Worm (Caenorhabditis elegans) whole organism, L2 larva: ENCODE measurements around the gene F36D4.1.

ENCODE experiments used
- C34F6.9 ChIP-seq: fragments of 150-350 bp; optimal IDR thresholded peaks from 2 replicates; lab custom pipeline; 2014; ENCODE audit warnings: missing biosample characterization, missing genetic modification characterization
- F13H6.1 ChIP-seq: sonication (generic microtip); optimal IDR thresholded peaks from 2 replicates; lab custom pipeline; 2016; ENCODE audit warnings: missing genetic modification characterization, missing compliant biosample characterization
- R02D3.7 ChIP-seq: fragments of 150-350 bp; optimal IDR thresholded peaks from 2 replicates; lab custom pipeline; 2014; ENCODE audit warnings: missing biosample characterization, missing genetic modification characterization
- Y55F3AM.14 ChIP-seq: fragments of 200-800 bp; sonication (Bioruptor generic); optimal IDR thresholded peaks from 2 replicates; lab custom pipeline; 2018; ENCODE audit warnings: mild to moderate bottlenecking, missing genetic modification characterization, missing compliant biosample characterization
- ZK546.5 ChIP-seq: sonication (generic microtip); optimal IDR thresholded peaks from 2 replicates; lab custom pipeline; 2017; ENCODE audit warnings: missing biosample characterization, missing genetic modification characterization
- aly-2 ChIP-seq: fragments of 150-350 bp; optimal IDR thresholded peaks from 2 replicates; lab custom pipeline; 2014; ENCODE audit warnings: missing biosample characterization, missing genetic modification characterization
- ama-1 ChIP-seq: fragments of 150-350 bp; optimal IDR thresholded peaks from 2 replicates; lab custom pipeline; 2018; ENCODE audit warnings: inconsistent platforms
- blmp-1 ChIP-seq: sonication (generic microtip); optimal IDR thresholded peaks from 2 replicates; lab custom pipeline; 2017; ENCODE audit warnings: missing genetic modification characterization, mild to moderate bottlenecking, missing compliant biosample characterization, antibody characterized with exemption, moderate library complexity; ENCODE audit not compliant: insufficient read depth
- ceh-16 ChIP-seq: fragments of 150-350 bp; optimal IDR thresholded peaks from 2 replicates; lab custom pipeline; 2014; ENCODE audit warnings: missing biosample characterization, missing genetic modification characterization
- ceh-82 ChIP-seq: fragments of 150-350 bp; optimal IDR thresholded peaks from 2 replicates; lab custom pipeline; 2014; ENCODE audit warnings: missing biosample characterization, missing genetic modification characterization
- crh-2 ChIP-seq: sonication (generic microtip); optimal IDR thresholded peaks from 2 replicates; lab custom pipeline; 2017; ENCODE audit warnings: missing biosample characterization, missing genetic modification characterization
- dmd-4 ChIP-seq: sonication (generic microtip); optimal IDR thresholded peaks from 2 replicates; lab custom pipeline; 2017; ENCODE audit warnings: missing biosample characterization, missing genetic modification characterization
- egl-27 ChIP-seq: sonication (generic microtip); optimal IDR thresholded peaks from 3 replicates; lab custom pipeline; 2017; ENCODE audit warnings: missing biosample characterization, missing genetic modification reagents, missing genetic modification characterization
- elt-3 ChIP-seq: sonication (generic microtip); optimal IDR thresholded peaks from 2 replicates; lab custom pipeline; 2017; ENCODE audit warnings: missing biosample characterization, missing genetic modification characterization
- fos-1 ChIP-seq: fragments of 150-350 bp; optimal IDR thresholded peaks from 2 replicates; lab custom pipeline; 2014; ENCODE audit warnings: missing biosample characterization, missing genetic modification characterization
- gmeb-1 ChIP-seq: fragments of 150-350 bp; optimal IDR thresholded peaks from 2 replicates; lab custom pipeline; 2014; ENCODE audit warnings: missing biosample characterization, missing genetic modification characterization
- lin-13 ChIP-seq: fragments of 150-350 bp; optimal IDR thresholded peaks from 2 replicates; lab custom pipeline; 2014; ENCODE audit warnings: missing biosample characterization, missing genetic modification reagents, missing genetic modification characterization
- lsy-2 ChIP-seq, 2 experiments: fragments of 150-350 bp in 1 of 2; sonication (generic microtip) in 1 of 2; optimal IDR thresholded peaks; 2 replicates each; lab custom pipeline; 2014 to 2017; ENCODE audit warnings: missing biosample characterization in 2 of 2, missing genetic modification characterization in 2 of 2
- mab-5 ChIP-seq: fragments of 150-350 bp; optimal IDR thresholded peaks from 2 replicates; lab custom pipeline; 2014; ENCODE audit warnings: missing biosample characterization, missing genetic modification characterization
- mdl-1 ChIP-seq, 2 experiments: fragments of 150-350 bp in 1 of 2; sonication (generic microtip) in 1 of 2; optimal IDR thresholded peaks; 2 replicates each; lab custom pipeline; 2017; ENCODE audit warnings: missing biosample characterization in 2 of 2, missing genetic modification characterization in 2 of 2
- nhr-10 ChIP-seq: sonication (generic microtip); optimal IDR thresholded peaks from 2 replicates; lab custom pipeline; 2017; ENCODE audit warnings: missing biosample characterization, missing genetic modification characterization
- nhr-129 ChIP-seq: fragments of 150-350 bp; optimal IDR thresholded peaks from 2 replicates; lab custom pipeline; 2014; ENCODE audit warnings: missing biosample characterization, missing genetic modification characterization
- nhr-21 ChIP-seq: fragments of 150-350 bp; optimal IDR thresholded peaks from 2 replicates; lab custom pipeline; 2014; ENCODE audit warnings: missing biosample characterization, missing genetic modification characterization
- nhr-23 ChIP-seq: fragments of 150-350 bp; optimal IDR thresholded peaks from 2 replicates; lab custom pipeline; 2014; ENCODE audit warnings: missing biosample characterization, missing genetic modification reagents, missing genetic modification characterization
- nhr-237 ChIP-seq: fragments of 150-350 bp; optimal IDR thresholded peaks from 2 replicates; lab custom pipeline; 2014; ENCODE audit warnings: missing biosample characterization, missing genetic modification characterization
- nhr-25 ChIP-seq: fragments of 150-350 bp; sonication (generic microtip); optimal IDR thresholded peaks from 3 replicates; lab custom pipeline; 2014; ENCODE audit warnings: missing biosample characterization, missing genetic modification characterization
- peb-1 ChIP-seq: fragments of 150-350 bp; optimal IDR thresholded peaks from 2 replicates; lab custom pipeline; 2014; ENCODE audit warnings: missing biosample characterization, missing genetic modification characterization
- sem-4 ChIP-seq: fragments of 150-350 bp; optimal IDR thresholded peaks from 2 replicates; lab custom pipeline; 2014; ENCODE audit warnings: missing biosample characterization, missing genetic modification reagents, missing genetic modification characterization
- sma-9 ChIP-seq, 2 experiments: fragments of 150-350 bp in 1 of 2; sonication (generic microtip) in 1 of 2; optimal IDR thresholded peaks; 2 replicates each; lab custom pipeline; 2014 to 2016; ENCODE audit warnings: missing genetic modification characterization in 2 of 2, mild to moderate bottlenecking in 1 of 2, missing biosample characterization in 1 of 2, missing compliant biosample characterization in 1 of 2, missing genetic modification reagents in 1 of 2, moderate library complexity in 1 of 2
- unc-39 ChIP-seq: fragments of 150-350 bp; optimal IDR thresholded peaks from 2 replicates; lab custom pipeline; 2014; ENCODE audit warnings: missing biosample characterization, missing genetic modification characterization
- zag-1 ChIP-seq: fragments of 150-350 bp; optimal IDR thresholded peaks from 2 replicates; lab custom pipeline; 2014; ENCODE audit warnings: missing biosample characterization, missing genetic modification characterization

The F36D4.1 gene

ce11 chrV:9394938-9395639, 21.6 kb upstream of the F36D4.1 start:
- TF ChIP-seq R02D3.7 (no peak), nhr-23 (tag; lab: Kevin White, UChicago) (no peak), dmd-4 (no peak), nhr-25 (tag; lab: Kevin White, UChicago) (peak; percentile 35)
- TF ChIP-seq, all 48 proteins: peak for 1

DNA sequence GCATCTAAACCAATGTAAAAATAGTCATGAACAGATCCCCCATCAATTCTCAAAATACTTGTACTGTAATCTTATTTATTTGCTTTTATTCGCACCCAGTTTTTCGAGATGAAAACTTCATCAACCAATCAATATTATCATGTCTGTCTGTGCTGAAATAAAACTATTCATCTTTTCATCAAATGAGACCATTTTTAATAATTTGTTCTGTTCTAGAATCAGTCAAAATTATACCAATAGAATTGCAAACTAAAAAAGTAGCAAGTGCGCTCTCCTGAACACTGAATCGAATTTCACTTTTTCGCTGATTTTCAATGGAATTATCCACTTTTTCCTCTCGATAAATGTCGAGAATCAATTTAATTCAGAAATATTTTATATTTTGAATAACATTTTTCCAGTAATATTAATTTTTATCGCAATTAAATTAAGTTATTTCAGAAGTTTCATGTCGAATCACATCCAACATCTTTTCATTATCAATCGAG, 16.8 kb upstream of the F36D4.1 start, which contains the start of gene trpp-4:
Gene trpp-4, plus strand, starts transcription at position 442 of the 488 bp plus-strand sequence.
- peak; percentile 63 for TF ChIP-seq blmp-1 (tag; lab: Kevin White, UChicago)
- no peak for TF ChIP-seq egl-27 (tag; lab: Kevin White, UChicago)
- no peak for TF ChIP-seq zag-1
- TF ChIP-seq C34F6.9 (tag; lab: Kevin White, UChicago): peak; percentile 12

DNA sequence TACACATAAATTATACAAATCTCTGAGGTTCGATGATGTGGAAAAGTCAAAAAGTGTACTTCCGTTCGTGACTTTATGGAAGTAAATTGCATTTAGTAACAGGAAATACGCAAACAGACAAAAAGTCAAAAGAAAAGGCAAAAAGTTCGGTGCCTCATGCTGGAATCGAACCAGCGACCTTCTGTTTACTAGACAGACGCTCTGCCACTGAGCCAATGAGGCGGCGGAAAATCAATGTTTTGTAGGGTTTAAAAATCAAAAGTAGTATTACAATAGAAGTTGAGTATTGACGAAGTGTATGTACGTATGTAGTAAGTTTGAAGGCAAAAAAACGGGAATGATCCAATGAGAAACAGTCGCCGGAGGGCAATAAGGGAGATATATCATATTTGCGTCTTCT, 9.8 kb upstream of the F36D4.1 start:
- TF ChIP-seq mdl-1 (tag; optimal IDR thresholded peaks at IDR 0.05; lab: Kevin White, UChicago) (no peak), nhr-237 (no peak), C34F6.9 (tag; lab: Kevin White, UChicago) (peak; percentile 14), sma-9 (GFP tag; optimal IDR thresholded peaks at IDR 0.05; lab: Kevin White, UChicago) (peak; percentile 6), sma-9 (tag; optimal IDR thresholded peaks at IDR 0.05; lab: Kevin White, UChicago) (no peak), nhr-10 (no peak), nhr-129 (tag; lab: Kevin White, UChicago) (peak; percentile 59)

DNA sequence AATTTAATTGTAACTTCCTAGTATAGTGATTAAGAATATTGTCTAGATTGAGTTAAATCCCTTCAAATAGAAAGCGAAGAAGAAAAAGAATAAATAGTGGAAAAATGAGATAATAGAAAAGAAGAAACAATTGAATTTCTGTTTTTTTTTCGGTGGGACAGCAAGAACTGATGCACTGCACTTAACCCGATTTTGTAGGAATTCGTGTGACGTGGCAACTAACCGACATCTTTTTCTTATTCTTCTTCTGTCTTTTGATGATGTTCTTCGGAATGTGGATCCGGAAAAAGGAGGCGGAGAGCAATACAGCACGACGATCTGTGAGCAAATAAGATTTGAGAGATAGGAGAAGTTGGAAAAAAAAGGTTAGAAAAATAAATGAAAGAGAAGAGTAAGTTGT, 7.9 kb upstream of the F36D4.1 start:
- no peak for TF ChIP-seq F13H6.1 (tag; lab: Kevin White, UChicago)
- TF ChIP-seq egl-27 (tag; lab: Kevin White, UChicago): no peak
- no peak for TF ChIP-seq blmp-1 (tag; lab: Kevin White, UChicago)

- TF ChIP-seq Y55F3AM.14: no peak
- TF ChIP-seq dmd-4: no peak
- TF ChIP-seq lsy-2 (tag; optimal IDR thresholded peaks at IDR 0.05; lab: Kevin White, UChicago): no peak
- no peak for TF ChIP-seq ama-1
- no peak for TF ChIP-seq mab-5 (tag; lab: Kevin White, UChicago)
Measured at ce11 chrV:9414516-9414915, 2.2 kb upstream of the F36D4.1 start, which contains the start of gene F36D4.4. Gene F36D4.4 (minus strand): TSS chrV:9414616.

- TF ChIP-seq aly-2 (tag; lab: Kevin White, UChicago) (no peak), F13H6.1 (tag; lab: Kevin White, UChicago) (peak; percentile 62), nhr-129 (tag; lab: Kevin White, UChicago) (peak; percentile 0), ceh-82 (tag; lab: Kevin White, UChicago) (no peak)
Measured at ce11 chrV:9422745-9423144, 6.0 kb downstream of the F36D4.1 start.

- TF ChIP-seq R02D3.7: no peak
- peak; percentile 49 for TF ChIP-seq nhr-25 (tag; lab: Kevin White, UChicago)
- peak; percentile 30 for TF ChIP-seq nhr-129 (tag; lab: Kevin White, UChicago)
Measured at ce11 chrV:9423539-9423938, 6.8 kb downstream of the F36D4.1 start.

- peak; percentile 54 for TF ChIP-seq F13H6.1 (tag; lab: Kevin White, UChicago)
- TF ChIP-seq lin-13: peak; percentile 12
- TF ChIP-seq R02D3.7: no peak
- TF ChIP-seq nhr-129 (tag; lab: Kevin White, UChicago): peak; percentile 25
- TF ChIP-seq ZK546.5: no peak
- no peak for TF ChIP-seq nhr-10
- TF ChIP-seq unc-39 (tag; lab: Kevin White, UChicago): no peak
- peak; percentile 5 for TF ChIP-seq nhr-25 (tag; lab: Kevin White, UChicago)
- TF ChIP-seq elt-3 (tag; lab: Kevin White, UChicago): no peak
- peak; percentile 17 for TF ChIP-seq gmeb-1 (tag; lab: Kevin White, UChicago)
- TF ChIP-seq peb-1 (tag; lab: Kevin White, UChicago): no peak
- TF ChIP-seq ceh-16 (tag; lab: Kevin White, UChicago): no peak
- peak; percentile 10 for TF ChIP-seq sem-4
- peak; percentile 42 for TF ChIP-seq sma-9 (GFP tag; optimal IDR thresholded peaks at IDR 0.05; lab: Kevin White, UChicago)
- TF ChIP-seq sma-9 (tag; optimal IDR thresholded peaks at IDR 0.05; lab: Kevin White, UChicago): no peak
- TF ChIP-seq lsy-2 (tag; optimal IDR thresholded peaks at IDR 0.05; lab: Kevin White, UChicago): peak in 1 of 2 experiments; percentile 21
- TF ChIP-seq mdl-1 (tag; optimal IDR thresholded peaks at IDR 0.05; lab: Kevin White, UChicago): peak in 1 of 2 experiments; percentile 15
- peak; percentile 71 for TF ChIP-seq fos-1
- TF ChIP-seq C34F6.9 (tag; lab: Kevin White, UChicago): peak; percentile 8
- TF ChIP-seq nhr-21: peak; percentile 0
- peak; percentile 20 for TF ChIP-seq crh-2 (tag; lab: Kevin White, UChicago)
Measured at ce11 chrV:9424514-9424913, 7.8 kb downstream of the F36D4.1 start.
